Fruit fly (Drosophila melanogaster) whole organism, embryonic: ENCODE data around the gene CG16717.

ENCODE experiments used
- Adf1 ChIP-seq: fragments of 200-800 bp; sonication (Bioruptor generic); IDR thresholded peaks from 2 replicates; pipeline ENCODE4 v1.3.6; 2022; ENCODE audit warnings: missing biosample characterization, missing genetic modification characterization
- Aef1 ChIP-seq: fragments of 200-800 bp; sonication (Bioruptor generic); IDR thresholded peaks from 3 replicates; pipeline ENCODE4 v1.3.6; 2022; ENCODE audit warnings: missing biosample characterization, missing genetic modification characterization
- CG10366 ChIP-seq: fragments of 200-800 bp; sonication (Bioruptor generic); IDR thresholded peaks from 2 replicates; pipeline ENCODE4 v1.3.6; 2022; ENCODE audit warnings: missing biosample characterization, missing genetic modification characterization
- CG10654 ChIP-seq: fragments of 200-800 bp; sonication (Bioruptor generic); optimal IDR thresholded peaks from 2 replicates; lab custom pipeline; 2016; ENCODE audit warnings: missing biosample characterization, missing genetic modification characterization
- CG11696 ChIP-seq: fragments of 200-800 bp; sonication (Bioruptor generic); IDR thresholded peaks from 2 replicates; pipeline ENCODE4 v1.3.6; 2022; ENCODE audit warnings: missing biosample characterization, missing genetic modification characterization
- CG14014 ChIP-seq: fragments of 200-800 bp; sonication (Bioruptor generic); IDR thresholded peaks from 2 replicates; pipeline ENCODE4 v1.3.6; 2022; ENCODE audit warnings: missing biosample characterization, missing genetic modification characterization
- CG14050 ChIP-seq: fragments of 200-800 bp; sonication (Bioruptor generic); IDR thresholded peaks from 3 replicates; pipeline ENCODE4 v1.3.6; 2022; ENCODE audit warnings: missing biosample characterization, missing genetic modification characterization
- CG2116 ChIP-seq: fragments of 200-800 bp; sonication (Bioruptor generic); optimal IDR thresholded peaks from 3 replicates; lab custom pipeline; 2018; ENCODE audit warnings: missing biosample characterization, mild to moderate bottlenecking, missing genetic modification characterization
- CG32772 ChIP-seq: fragments of 200-800 bp; sonication (Bioruptor generic); IDR thresholded peaks from 2 replicates; pipeline ENCODE4 v1.3.6; 2022; ENCODE audit warnings: missing biosample characterization, missing genetic modification characterization
- CG4854 ChIP-seq: fragments of 200-800 bp; sonication (Bioruptor generic); optimal IDR thresholded peaks from 2 replicates; lab custom pipeline; 2016; ENCODE audit warnings: missing biosample characterization, missing genetic modification characterization, inconsistent platforms
- CG6175 ChIP-seq: fragments of 200-800 bp; sonication (Bioruptor generic); IDR thresholded peaks from 3 replicates; pipeline ENCODE4 v1.3.6; 2022; ENCODE audit warnings: missing biosample characterization, missing genetic modification characterization
- CG6791 ChIP-seq: fragments of 200-800 bp; sonication (Bioruptor generic); IDR thresholded peaks from 3 replicates; pipeline ENCODE4 v1.3.6; 2022; ENCODE audit warnings: missing biosample characterization, missing genetic modification characterization; ENCODE audit not compliant: partially characterized antibody
- CG7987 ChIP-seq: fragments of 200-800 bp; sonication (Bioruptor generic); optimal IDR thresholded peaks from 2 replicates; lab custom pipeline; 2018; ENCODE audit warnings: missing biosample characterization, mild to moderate bottlenecking, missing genetic modification characterization, moderate library complexity
- CG8290 ChIP-seq, 3 experiments: fragments of 200-800 bp; sonication (Bioruptor generic); optimal IDR thresholded peaks; 2 replicates each; lab custom pipeline; 2016 to 2019; ENCODE audit warnings: missing biosample characterization in 3 of 3, missing genetic modification characterization in 3 of 3, mild to moderate bottlenecking in 2 of 3, moderate library complexity in 1 of 3
- CG8924 ChIP-seq: fragments of 200-800 bp; optimal IDR thresholded peaks from 3 replicates; lab custom pipeline; 2019; ENCODE audit warnings: missing biosample characterization, mild to moderate bottlenecking, missing genetic modification characterization, moderate library complexity
- CG9797 ChIP-seq: fragments of 200-800 bp; sonication (Bioruptor generic); optimal IDR thresholded peaks from 3 replicates; lab custom pipeline; 2018; ENCODE audit warnings: missing biosample characterization, mild to moderate bottlenecking, missing genetic modification characterization
- CHES-1-like ChIP-seq: fragments of 200-800 bp; sonication (Bioruptor generic); optimal IDR thresholded peaks from 2 replicates; lab custom pipeline; 2016; ENCODE audit warnings: missing biosample characterization, missing genetic modification characterization
- Camta ChIP-seq: fragments of 200-800 bp; sonication (Bioruptor generic); optimal IDR thresholded peaks from 2 replicates; lab custom pipeline; 2016; ENCODE audit warnings: missing biosample characterization, missing genetic modification characterization
- D ChIP-seq, 2 experiments: fragments of 200-800 bp in 1 of 2; fragments of >200 bp in 1 of 2; sonication (Bioruptor generic) in 1 of 2; optimal IDR thresholded peaks; 2 replicates in 1 of 2; 3 replicates in 1 of 2; lab custom pipeline; 2017; ENCODE audit warnings: mild to moderate bottlenecking in 1 of 2, missing biosample characterization in 1 of 2, missing genetic modification characterization in 1 of 2, missing genetic modification reagents in 1 of 2
- D19A ChIP-seq: fragments of 200-800 bp; optimal IDR thresholded peaks from 3 replicates; lab custom pipeline; 2019; ENCODE audit warnings: missing biosample characterization, mild to moderate bottlenecking, missing genetic modification characterization, moderate library complexity
- D19B ChIP-seq: fragments of 200-800 bp; sonication (Bioruptor generic); optimal IDR thresholded peaks from 2 replicates; lab custom pipeline; 2017; ENCODE audit warnings: missing biosample characterization, mild to moderate bottlenecking, missing genetic modification characterization
- Dll ChIP-seq: fragments of 200-800 bp; sonication (Bioruptor generic); IDR thresholded peaks from 4 replicates; pipeline ENCODE4 v1.3.6; 2022; ENCODE audit warnings: missing biosample characterization, missing genetic modification characterization; ENCODE audit not compliant: partially characterized antibody
- Ets97D ChIP-seq: fragments of 200-800 bp; sonication (Bioruptor generic); optimal IDR thresholded peaks from 3 replicates; lab custom pipeline; 2016; ENCODE audit warnings: missing biosample characterization, missing genetic modification characterization
- HmgZ ChIP-seq: fragments of 200-800 bp; sonication (Bioruptor generic); optimal IDR thresholded peaks from 2 replicates; lab custom pipeline; 2018; ENCODE audit warnings: missing biosample characterization, mild to moderate bottlenecking, missing genetic modification characterization
- Hr78 ChIP-seq, 2 experiments: fragments of 200-800 bp in 1 of 2; fragments of >200 bp in 1 of 2; sonication (Bioruptor generic) in 1 of 2; optimal IDR thresholded peaks; 2 replicates each; lab custom pipeline; 2017 to 2019; ENCODE audit warnings: missing biosample characterization in 2 of 2, missing genetic modification characterization in 2 of 2, mild to moderate bottlenecking in 1 of 2, moderate library complexity in 1 of 2
- Lhr ChIP-seq: fragments of 200-800 bp; sonication (Bioruptor generic); optimal IDR thresholded peaks from 3 replicates; lab custom pipeline; 2017; ENCODE audit warnings: mild to moderate bottlenecking, missing biosample characterization, missing genetic modification reagents, missing genetic modification characterization
- Lpt ChIP-seq: fragments of >200 bp; optimal IDR thresholded peaks from 2 replicates; lab custom pipeline; 2018; ENCODE audit warnings: missing biosample characterization, missing genetic modification characterization
- MESR4 ChIP-seq: fragments of 200-800 bp; sonication (Bioruptor generic); optimal IDR thresholded peaks from 2 replicates; lab custom pipeline; 2018; ENCODE audit warnings: missing biosample characterization, mild to moderate bottlenecking, missing genetic modification characterization, moderate library complexity
- Med ChIP-seq: fragments of 200-800 bp; sonication (Bioruptor generic); peaks from one replicate; lab custom pipeline; 2016; ENCODE audit warnings: missing biosample characterization, missing genetic modification characterization, mild to moderate bottlenecking, inconsistent platforms, moderate library complexity
- NK7.1 ChIP-seq: fragments of 200-800 bp; sonication (Bioruptor generic); optimal IDR thresholded peaks from 3 replicates; lab custom pipeline; 2016; ENCODE audit warnings: missing biosample characterization, missing genetic modification characterization
- Nf-YC ChIP-seq: fragments of 200-800 bp; optimal IDR thresholded peaks from 3 replicates; lab custom pipeline; 2019; ENCODE audit warnings: missing biosample characterization, mild to moderate bottlenecking, missing genetic modification characterization, moderate library complexity
- Opbp ChIP-seq: fragments of 200-800 bp; sonication (Bioruptor generic); IDR thresholded peaks from 3 replicates; pipeline ENCODE4 v1.3.6; 2022; ENCODE audit warnings: missing biosample characterization, missing genetic modification characterization; ENCODE audit not compliant: partially characterized antibody
- Spps ChIP-seq: fragments of 200-800 bp; sonication (Bioruptor generic); optimal IDR thresholded peaks from 2 replicates; lab custom pipeline; 2018; ENCODE audit warnings: missing biosample characterization, mild to moderate bottlenecking, missing genetic modification characterization
- Trl ChIP-seq, 3 experiments: fragments of >200 bp in 2 of 3; fragments of 200-800 bp in 1 of 3; sonication (Bioruptor generic) in 1 of 3; optimal IDR thresholded peaks; 2 replicates in 1 of 3; 3 replicates in 2 of 3; lab custom pipeline; 2016 to 2017; ENCODE audit warnings: missing biosample characterization in 1 of 3, missing genetic modification characterization in 1 of 3
- Xbp1 ChIP-seq: fragments of 200-800 bp; sonication (Bioruptor generic); optimal IDR thresholded peaks from 3 replicates; lab custom pipeline; 2016; ENCODE audit warnings: missing biosample characterization, mild to moderate bottlenecking, missing genetic modification characterization
- abd-A ChIP-seq: fragments of 200-800 bp; sonication (Bioruptor generic); optimal IDR thresholded peaks from 3 replicates; lab custom pipeline; 2019; ENCODE audit warnings: missing biosample characterization, mild to moderate bottlenecking, missing genetic modification characterization, moderate library complexity
- ash1 ChIP-seq: fragments of 200-800 bp; sonication (Bioruptor generic); optimal IDR thresholded peaks from 2 replicates; lab custom pipeline; 2018; ENCODE audit warnings: missing biosample characterization, mild to moderate bottlenecking, missing genetic modification characterization
- cwo ChIP-seq: fragments of 200-800 bp; sonication (Bioruptor generic); optimal IDR thresholded peaks from 3 replicates; lab custom pipeline; 2017; ENCODE audit warnings: missing biosample characterization, missing genetic modification characterization, mild to moderate bottlenecking, moderate library complexity, missing genetic modification reagents
- dimm ChIP-seq: fragments of 200-800 bp; sonication (Bioruptor generic); IDR thresholded peaks from 2 replicates; pipeline ENCODE4 v1.3.6; 2022; ENCODE audit warnings: missing biosample characterization, missing genetic modification characterization
- emc ChIP-seq: fragments of 200-800 bp; sonication (Bioruptor generic); optimal IDR thresholded peaks from 2 replicates; lab custom pipeline; 2016; ENCODE audit warnings: missing biosample characterization, missing genetic modification characterization
- eyg ChIP-seq: fragments of 200-800 bp; sonication (Bioruptor generic); optimal IDR thresholded peaks from 3 replicates; lab custom pipeline; 2016; ENCODE audit warnings: missing biosample characterization, missing genetic modification characterization
- fd3F ChIP-seq: fragments of 200-800 bp; sonication (Bioruptor generic); optimal IDR thresholded peaks from 2 replicates; lab custom pipeline; 2018; ENCODE audit warnings: missing biosample characterization, mild to moderate bottlenecking, missing genetic modification characterization, moderate library complexity
- ind ChIP-seq: fragments of 200-800 bp; sonication (Bioruptor generic); optimal IDR thresholded peaks from 3 replicates; lab custom pipeline; 2016; ENCODE audit warnings: missing biosample characterization, missing genetic modification characterization
- inv ChIP-seq: fragments of 200-800 bp; sonication (Bioruptor generic); IDR thresholded peaks from 2 replicates; pipeline ENCODE4 v1.3.6; 2022; ENCODE audit warnings: missing biosample characterization, missing genetic modification characterization; ENCODE audit not compliant: partially characterized antibody
- jumu ChIP-seq: fragments of 200-800 bp; sonication (Bioruptor generic); optimal IDR thresholded peaks from 3 replicates; lab custom pipeline; 2016; ENCODE audit warnings: missing biosample characterization, missing genetic modification characterization
- pnt ChIP-seq: fragments of 200-800 bp; sonication (Bioruptor generic); optimal IDR thresholded peaks from 3 replicates; lab custom pipeline; 2016; ENCODE audit warnings: missing biosample characterization, missing genetic modification characterization
- pum ChIP-seq: fragments of 200-800 bp; sonication (Bioruptor generic); optimal IDR thresholded peaks from 2 replicates; lab custom pipeline; 2016; ENCODE audit warnings: missing biosample characterization, missing genetic modification characterization
- pzg ChIP-seq: fragments of 200-800 bp; sonication (Bioruptor generic); optimal IDR thresholded peaks from 3 replicates; lab custom pipeline; 2018; ENCODE audit warnings: missing biosample characterization, mild to moderate bottlenecking, missing genetic modification characterization, moderate library complexity
- sim ChIP-seq: fragments of 200-800 bp; sonication (Bioruptor generic); IDR thresholded peaks from 2 replicates; pipeline ENCODE4 v1.3.6; 2022; ENCODE audit warnings: missing biosample characterization, missing genetic modification characterization
- stwl ChIP-seq: fragments of 200-800 bp; sonication (Bioruptor generic); optimal IDR thresholded peaks from 3 replicates; lab custom pipeline; 2018; ENCODE audit warnings: missing biosample characterization, mild to moderate bottlenecking, missing genetic modification characterization, moderate library complexity

CG16717 gene

dm6 chr3L:9629910-9630309, 49.1 kb upstream of the CG16717 start (continued):
- TF ChIP-seq CG2116 (GFP tag; lab: Kevin White, UChicago) = peak; percentile 19
- TF ChIP-seq stwl (tag; lab: Kevin White, UChicago) = peak; percentile 63
- TF ChIP-seq Lhr (GFP tag; lab: Kevin White, UChicago) = peak; percentile 72
- no peak for TF ChIP-seq Camta (GFP tag; lab: Kevin White, UChicago)
- peak; percentile 62 for TF ChIP-seq CG9797 (GFP tag; lab: Kevin White, UChicago)
- TF ChIP-seq inv (GFP tag; lab: Robert Waterston, UW) = no peak
- TF ChIP-seq CG14050 = no peak
- no peak for TF ChIP-seq sim (GFP tag; lab: Robert Waterston, UW)
- TF ChIP-seq D (optimal IDR thresholded peaks at IDR 0.05; lab: Kevin White, UChicago) = peak; percentile 83
- no peak for TF ChIP-seq D (GFP tag; optimal IDR thresholded peaks at IDR 0.05; lab: Kevin White, UChicago)
- no peak for TF ChIP-seq CG8924 (tag; lab: Kevin White, UChicago)
- TF ChIP-seq HmgZ (tag; lab: Kevin White, UChicago) = peak; percentile 54
- TF ChIP-seq Trl (optimal IDR thresholded peaks at IDR 0.05; lab: Kevin White, UChicago) = no peak
- TF ChIP-seq Trl (GFP tag; optimal IDR thresholded peaks at IDR 0.05; lab: Kevin White, UChicago) = no peak
- TF ChIP-seq NK7.1 (GFP tag; lab: Kevin White, UChicago) = no peak
- no peak for TF ChIP-seq jumu (GFP tag; lab: Kevin White, UChicago)
- TF ChIP-seq CG8290 (GFP tag; optimal IDR thresholded peaks at IDR 0.05; lab: Kevin White, UChicago) = no peak
- TF ChIP-seq CG8290 (tag; optimal IDR thresholded peaks at IDR 0.05; lab: Kevin White, UChicago) = no peak
- TF ChIP-seq Spps (tag; lab: Kevin White, UChicago) = no peak
- TF ChIP-seq Dll (GFP tag; lab: Robert Waterston, UW) = peak; percentile 23; the same call in 1 of the 4 replicates
- TF ChIP-seq MESR4 (GFP tag; lab: Kevin White, UChicago) = peak; percentile 64
- TF ChIP-seq Ets97D (GFP tag; lab: Kevin White, UChicago) = peak; percentile 29
- TF ChIP-seq CG10366 = no peak
- no peak for TF ChIP-seq D19A (tag; lab: Kevin White, UChicago)
- TF ChIP-seq eyg = no peak
- TF ChIP-seq ash1 = no peak
- TF ChIP-seq emc (GFP tag; lab: Kevin White, UChicago) = no peak
- TF ChIP-seq Adf1 = no peak
- TF ChIP-seq fd3F (GFP tag; lab: Kevin White, UChicago) = no peak
- no peak for TF ChIP-seq cwo
- no peak for TF ChIP-seq ind (GFP tag; lab: Kevin White, UChicago)
- TF ChIP-seq Hr78 (GFP tag; optimal IDR thresholded peaks at IDR 0.05; lab: Kevin White, UChicago) = no peak
- TF ChIP-seq Nf-YC (tag; lab: Kevin White, UChicago) = no peak
- TF ChIP-seq Xbp1 (GFP tag; lab: Kevin White, UChicago) = no peak
- no peak for TF ChIP-seq pum (GFP tag; lab: Kevin White, UChicago)
- 0 out of 3 replicates have a peak, but pooled peaks have one; percentile 46 for TF ChIP-seq Opbp (GFP tag; lab: Robert Waterston, UW)
- TF ChIP-seq pzg (GFP tag; lab: Kevin White, UChicago) = peak; percentile 75
- TF ChIP-seq CG4854 = no peak
- TF ChIP-seq CG6791 (GFP tag; lab: Robert Waterston, UW) = 0 out of 3 replicates have a peak, but pooled peaks have one; percentile 53
- TF ChIP-seq dimm (GFP tag; lab: Robert Waterston, UW) = no peak
- no peak for TF ChIP-seq Med (GFP tag; lab: Kevin White, UChicago)
- TF ChIP-seq Aef1 (GFP tag; lab: Robert Waterston, UW) = no peak
- no peak for TF ChIP-seq CG6175
- TF ChIP-seq Lpt (GFP tag; lab: Kevin White, UChicago) = no peak
- no peak for TF ChIP-seq abd-A
- TF ChIP-seq pnt (GFP tag; lab: Kevin White, UChicago) = no peak
- TF ChIP-seq CG10654 (GFP tag; lab: Kevin White, UChicago) = no peak
- no peak for TF ChIP-seq CG7987 (GFP tag; lab: Kevin White, UChicago)
- TF ChIP-seq CG32772 = no peak
- no peak for TF ChIP-seq D19B (GFP tag; lab: Kevin White, UChicago)
- TF ChIP-seq CG14014 (GFP tag; lab: Robert Waterston, UW) = no peak
- no peak for TF ChIP-seq CG11696 (GFP tag; lab: Robert Waterston, UW)
- peak; percentile 68 for TF ChIP-seq CHES-1-like (GFP tag; lab: Kevin White, UChicago)
